Fruit fly (Drosophila melanogaster): Measurements from ENCODE around the gene Cpr65Av.

- TF ChIP-seq bab1 (GFP tag; optimal IDR thresholded peaks at IDR 0.05), result no peak
- TF ChIP-seq CG12768 (GFP tag; optimal IDR thresholded peaks at IDR 0.05), result no peak
- no peak for TF ChIP-seq CG7045 (GFP tag; optimal IDR thresholded peaks at IDR 0.05)
- no peak for TF ChIP-seq Clk (GFP tag; optimal IDR thresholded peaks at IDR 0.05)
- TF ChIP-seq CG1620 (GFP tag; optimal IDR thresholded peaks at IDR 0.05), result no peak
- TF ChIP-seq toe (GFP tag; optimal IDR thresholded peaks at IDR 0.05), result no peak
- TF ChIP-seq CG33017 (tag; optimal IDR thresholded peaks at IDR 0.05), result no peak
- TF ChIP-seq CG14711 (tag; optimal IDR thresholded peaks at IDR 0.05), result no peak
- no peak for TF ChIP-seq Crg-1 (GFP tag; optimal IDR thresholded peaks at IDR 0.05)
- TF ChIP-seq cic (GFP tag; optimal IDR thresholded peaks at IDR 0.05), result no peak
- TF ChIP-seq CG5204 (GFP tag; optimal IDR thresholded peaks at IDR 0.05), result no peak
- no peak for TF ChIP-seq CG7101 (tag; optimal IDR thresholded peaks at IDR 0.05)
Observed at dm6 chr3L:6135174-6135573, 4.6 kb downstream of the Cpr65Av start, which contains the start of gene Lcp65Ag1.
